Fruit fly (Drosophila melanogaster) whole organism, embryonic: ENCODE measurements around the gene Fbp2.

ENCODE experiments used
- Atf-2 ChIP-seq: fragments of 200-800 bp; sonication (Bioruptor generic); optimal IDR thresholded peaks from 2 replicates; lab custom pipeline; 2016; ENCODE audit warnings: missing biosample characterization, missing genetic modification characterization
- Atf3 ChIP-seq: fragments of 200-800 bp; sonication (Bioruptor generic); optimal IDR thresholded peaks from 3 replicates; lab custom pipeline; 2016; ENCODE audit warnings: missing biosample characterization, missing genetic modification characterization
- Atf6 ChIP-seq: fragments of 200-800 bp; sonication (Bioruptor generic); IDR thresholded peaks from 2 replicates; pipeline ENCODE4 v1.3.6; 2022; ENCODE audit warnings: missing biosample characterization, missing genetic modification characterization
- Bteb2 ChIP-seq: fragments of 200-800 bp; sonication (Bioruptor generic); optimal IDR thresholded peaks from 2 replicates; lab custom pipeline; 2016; ENCODE audit warnings: missing biosample characterization, missing genetic modification characterization
- CG10979 ChIP-seq: fragments of 200-800 bp; sonication (Bioruptor generic); optimal IDR thresholded peaks from 2 replicates; lab custom pipeline; 2018; ENCODE audit warnings: missing biosample characterization, mild to moderate bottlenecking, missing genetic modification characterization, moderate library complexity
- CG12391 ChIP-seq: fragments of 200-800 bp; sonication (Bioruptor generic); optimal IDR thresholded peaks from 3 replicates; lab custom pipeline; 2018; ENCODE audit warnings: missing biosample characterization, mild to moderate bottlenecking, missing genetic modification characterization, moderate library complexity
- CG13296 ChIP-seq: fragments of 200-800 bp; sonication (Bioruptor generic); optimal IDR thresholded peaks from 3 replicates; lab custom pipeline; 2018; ENCODE audit warnings: missing biosample characterization, mild to moderate bottlenecking, missing genetic modification characterization
- CG32772 ChIP-seq: fragments of 200-800 bp; sonication (Bioruptor generic); IDR thresholded peaks from 2 replicates; pipeline ENCODE4 v1.3.6; 2022; ENCODE audit warnings: missing biosample characterization, missing genetic modification characterization
- CG4360 ChIP-seq: fragments of 200-800 bp; sonication (Bioruptor generic); IDR thresholded peaks from 2 replicates; pipeline ENCODE4 v1.3.6; 2022; ENCODE audit warnings: missing biosample characterization, missing genetic modification characterization
- CG4404 ChIP-seq: fragments of 200-800 bp; sonication (Bioruptor generic); IDR thresholded peaks from 2 replicates; pipeline ENCODE4 v1.3.6; 2022; ENCODE audit warnings: missing biosample characterization, missing genetic modification characterization
- CG5953 ChIP-seq: fragments of 200-800 bp; sonication (Bioruptor generic); IDR thresholded peaks from 2 replicates; pipeline ENCODE4 v1.3.6; 2022; ENCODE audit warnings: missing biosample characterization, missing genetic modification characterization
- CG6175 ChIP-seq: fragments of 200-800 bp; sonication (Bioruptor generic); IDR thresholded peaks from 3 replicates; pipeline ENCODE4 v1.3.6; 2022; ENCODE audit warnings: missing biosample characterization, missing genetic modification characterization
- CG6689 ChIP-seq: fragments of 200-800 bp; sonication (Bioruptor generic); IDR thresholded peaks from 2 replicates; pipeline ENCODE4 v1.3.6; 2022; ENCODE audit warnings: missing biosample characterization, missing genetic modification characterization
- CG6813 ChIP-seq: fragments of 200-800 bp; sonication (Bioruptor generic); optimal IDR thresholded peaks from 2 replicates; lab custom pipeline; 2017; ENCODE audit warnings: missing biosample characterization, missing genetic modification characterization, mild to moderate bottlenecking, moderate library complexity, missing genetic modification reagents
- CG7357 ChIP-seq: fragments of 200-800 bp; sonication (Bioruptor generic); IDR thresholded peaks from 3 replicates; pipeline ENCODE4 v1.3.6; 2022; ENCODE audit warnings: missing biosample characterization, missing genetic modification characterization
- CG7786 ChIP-seq: fragments of 200-800 bp; sonication (Bioruptor generic); optimal IDR thresholded peaks from 2 replicates; lab custom pipeline; 2016; ENCODE audit warnings: missing biosample characterization, missing genetic modification characterization
- CG8290 ChIP-seq, 3 experiments: fragments of 200-800 bp; sonication (Bioruptor generic); optimal IDR thresholded peaks; 2 replicates each; lab custom pipeline; 2016 to 2019; ENCODE audit warnings: missing biosample characterization in 3 of 3, missing genetic modification characterization in 3 of 3, mild to moderate bottlenecking in 2 of 3, moderate library complexity in 1 of 3
- CG8924 ChIP-seq: fragments of 200-800 bp; optimal IDR thresholded peaks from 3 replicates; lab custom pipeline; 2019; ENCODE audit warnings: missing biosample characterization, mild to moderate bottlenecking, missing genetic modification characterization, moderate library complexity
- CG8944 ChIP-seq: fragments of 200-800 bp; sonication (Bioruptor generic); optimal IDR thresholded peaks from 3 replicates; lab custom pipeline; 2016; ENCODE audit warnings: missing biosample characterization, missing genetic modification characterization
- CHES-1-like ChIP-seq: fragments of 200-800 bp; sonication (Bioruptor generic); optimal IDR thresholded peaks from 2 replicates; lab custom pipeline; 2016; ENCODE audit warnings: missing biosample characterization, missing genetic modification characterization
- Deaf1 ChIP-seq: fragments of 200-800 bp; optimal IDR thresholded peaks from 3 replicates; lab custom pipeline; 2019; ENCODE audit warnings: missing biosample characterization, mild to moderate bottlenecking, missing genetic modification characterization, moderate library complexity
- Elba2 ChIP-seq: fragments of 200-800 bp; sonication (Bioruptor generic); optimal IDR thresholded peaks from 3 replicates; lab custom pipeline; 2016; ENCODE audit warnings: missing biosample characterization, missing genetic modification characterization
- Hmr ChIP-seq: fragments of 200-800 bp; sonication (Bioruptor generic); optimal IDR thresholded peaks from 3 replicates; lab custom pipeline; 2017; ENCODE audit warnings: mild to moderate bottlenecking, missing biosample characterization, missing genetic modification reagents, missing genetic modification characterization
- Hr78 ChIP-seq, 2 experiments: fragments of 200-800 bp in 1 of 2; fragments of >200 bp in 1 of 2; sonication (Bioruptor generic) in 1 of 2; optimal IDR thresholded peaks; 2 replicates each; lab custom pipeline; 2017 to 2019; ENCODE audit warnings: missing biosample characterization in 2 of 2, missing genetic modification characterization in 2 of 2, mild to moderate bottlenecking in 1 of 2, moderate library complexity in 1 of 2
- Jarid2 ChIP-seq: fragments of 200-800 bp; sonication (Bioruptor generic); optimal IDR thresholded peaks from 3 replicates; lab custom pipeline; 2017; ENCODE audit warnings: mild to moderate bottlenecking, missing biosample characterization, missing genetic modification reagents, missing genetic modification characterization
- MBD-R2 ChIP-seq: fragments of 200-800 bp; sonication (Bioruptor generic); IDR thresholded peaks from 2 replicates; pipeline ENCODE4 v1.3.6; 2022; ENCODE audit warnings: missing biosample characterization, missing genetic modification characterization
- NFAT ChIP-seq: fragments of 200-800 bp; sonication (Bioruptor generic); IDR thresholded peaks from 2 replicates; pipeline ENCODE4 v1.3.6; 2022; ENCODE audit warnings: missing biosample characterization, missing genetic modification characterization
- Scr ChIP-seq: fragments of 200-800 bp; sonication (Bioruptor generic); IDR thresholded peaks from 2 replicates; pipeline ENCODE4 v1.3.6; 2022; ENCODE audit warnings: missing biosample characterization, missing genetic modification characterization; ENCODE audit not compliant: partially characterized antibody
- Xrp1 ChIP-seq: fragments of 200-800 bp; sonication (Bioruptor generic); IDR thresholded peaks from 2 replicates; pipeline ENCODE4 v1.3.6; 2022; ENCODE audit warnings: missing biosample characterization, missing genetic modification characterization
- ato ChIP-seq: fragments of 200-800 bp; sonication (Bioruptor generic); IDR thresholded peaks from 2 replicates; pipeline ENCODE4 v1.3.6; 2022; ENCODE audit warnings: missing biosample characterization, missing genetic modification characterization; ENCODE audit not compliant: partially characterized antibody
- bcd ChIP-seq: fragments of 200-800 bp; sonication (Bioruptor generic); optimal IDR thresholded peaks from 2 replicates; lab custom pipeline; 2017; ENCODE audit warnings: missing biosample characterization, mild to moderate bottlenecking, missing genetic modification characterization
- crc ChIP-seq: fragments of 200-800 bp; sonication (Bioruptor generic); optimal IDR thresholded peaks from 2 replicates; lab custom pipeline; 2016; ENCODE audit warnings: missing biosample characterization, missing genetic modification characterization
- dimm ChIP-seq: fragments of 200-800 bp; sonication (Bioruptor generic); IDR thresholded peaks from 2 replicates; pipeline ENCODE4 v1.3.6; 2022; ENCODE audit warnings: missing biosample characterization, missing genetic modification characterization
- dmrt99B ChIP-seq: fragments of 200-800 bp; sonication (Bioruptor generic); optimal IDR thresholded peaks from 2 replicates; lab custom pipeline; 2018; ENCODE audit warnings: missing biosample characterization, mild to moderate bottlenecking, missing genetic modification characterization, moderate library complexity
- eyg ChIP-seq: fragments of 200-800 bp; sonication (Bioruptor generic); optimal IDR thresholded peaks from 3 replicates; lab custom pipeline; 2016; ENCODE audit warnings: missing biosample characterization, missing genetic modification characterization
- fd102C ChIP-seq: fragments of 200-800 bp; sonication (Bioruptor generic); optimal IDR thresholded peaks from 2 replicates; lab custom pipeline; 2018; ENCODE audit warnings: missing biosample characterization, mild to moderate bottlenecking, missing genetic modification characterization, moderate library complexity
- insv ChIP-seq, 2 experiments: fragments of 200-800 bp; sonication (Bioruptor generic); optimal IDR thresholded peaks; 3 replicates each; lab custom pipeline; 2016 to 2018; ENCODE audit warnings: missing biosample characterization in 2 of 2, missing genetic modification characterization in 2 of 2
- mam ChIP-seq: fragments of 200-800 bp; sonication (Bioruptor generic); optimal IDR thresholded peaks from 3 replicates; lab custom pipeline; 2016; ENCODE audit warnings: missing biosample characterization, missing genetic modification characterization
- onecut ChIP-seq: fragments of 200-800 bp; sonication (Bioruptor generic); IDR thresholded peaks from 2 replicates; pipeline ENCODE4 v1.3.6; 2022; ENCODE audit warnings: missing biosample characterization, missing genetic modification characterization
- p53 ChIP-seq: fragments of 200-800 bp; sonication (Bioruptor generic); optimal IDR thresholded peaks from 2 replicates; lab custom pipeline; 2016; ENCODE audit warnings: missing biosample characterization, missing genetic modification characterization
- pan ChIP-seq, 4 experiments: fragments of >200 bp in 3 of 4; fragments of 200-800 bp in 1 of 4; sonication (Bioruptor generic) in 1 of 4; optimal IDR thresholded peaks in 3 of 4; IDR thresholded peaks in 1 of 4; 2 replicates each; pipeline versions ENCODE4 v1.3.6 to Lab custom; 2017 to 2022; ENCODE audit warnings: missing biosample characterization in 2 of 4, missing genetic modification characterization in 2 of 4, mixed read lengths in 1 of 4
- pita ChIP-seq: fragments of 200-800 bp; sonication (Bioruptor generic); optimal IDR thresholded peaks from 2 replicates; lab custom pipeline; 2017; ENCODE audit warnings: missing biosample characterization, mild to moderate bottlenecking, missing genetic modification characterization
- ranshi ChIP-seq: fragments of 200-800 bp; sonication (Bioruptor generic); IDR thresholded peaks from 2 replicates; pipeline ENCODE4 v1.3.6; 2022; ENCODE audit warnings: missing biosample characterization, missing genetic modification characterization
- sc ChIP-seq, 3 experiments: fragments of >200 bp in 2 of 3; fragments of 200-800 bp in 1 of 3; sonication (Bioruptor generic) in 1 of 3; optimal IDR thresholded peaks; 2 replicates in 2 of 3; 3 replicates in 1 of 3; lab custom pipeline; 2017; ENCODE audit warnings: mild to moderate bottlenecking in 1 of 3, missing biosample characterization in 1 of 3, missing genetic modification characterization in 1 of 3, missing genetic modification reagents in 1 of 3
- scrt ChIP-seq: fragments of 200-800 bp; sonication (Bioruptor generic); optimal IDR thresholded peaks from 2 replicates; lab custom pipeline; 2018; ENCODE audit warnings: missing biosample characterization, mild to moderate bottlenecking, missing genetic modification characterization, moderate library complexity
- sens ChIP-seq: fragments of 200-800 bp; sonication (Bioruptor generic); peaks from one replicate; lab custom pipeline; 2016; ENCODE audit warnings: missing biosample characterization, missing genetic modification characterization
- slp2 ChIP-seq: fragments of 200-800 bp; sonication (Bioruptor generic); optimal IDR thresholded peaks from 2 replicates; lab custom pipeline; 2016; ENCODE audit warnings: missing biosample characterization, missing genetic modification characterization
- sr ChIP-seq: fragments of 200-800 bp; sonication (Bioruptor generic); IDR thresholded peaks from 3 replicates; pipeline ENCODE4 v1.3.6; 2022; ENCODE audit warnings: missing biosample characterization, missing genetic modification characterization
- ssp ChIP-seq: fragments of 200-800 bp; sonication (Bioruptor generic); IDR thresholded peaks from 2 replicates; pipeline ENCODE4 v1.3.6; 2022; ENCODE audit warnings: missing biosample characterization, missing genetic modification characterization
- trh ChIP-seq: fragments of 200-800 bp; sonication (Bioruptor generic); optimal IDR thresholded peaks from 2 replicates; lab custom pipeline; 2016; ENCODE audit warnings: missing biosample characterization, missing genetic modification characterization
- vvl ChIP-seq: fragments of 200-800 bp; sonication (Bioruptor generic); IDR thresholded peaks from 2 replicates; pipeline ENCODE4 v1.3.6; 2022; ENCODE audit warnings: missing biosample characterization, missing genetic modification characterization

Gene Fbp2

dm6 chr2L:9452959-9453358 lies 26.4 kb downstream of the Fbp2 start:
- TF ChIP-seq scrt (GFP tag; lab: Kevin White, UChicago) (no peak), Atf3 (GFP tag; lab: Kevin White, UChicago) (no peak), crc (no peak), CG6813 (GFP tag; lab: Kevin White, UChicago) (no peak), CHES-1-like (GFP tag; lab: Kevin White, UChicago) (no peak), Deaf1 (tag; lab: Kevin White, UChicago) (no peak), CG12391 (no peak), CG8290 (GFP tag; optimal IDR thresholded peaks at IDR 0.05; lab: Kevin White, UChicago) (no peak), CG8290 (tag; optimal IDR thresholded peaks at IDR 0.05; lab: Kevin White, UChicago) (peak; percentile 55 to 58), onecut (GFP tag; lab: Robert Waterston, UW) (peak; percentile 53), ato (no peak), CG4360 (GFP tag; lab: Robert Waterston, UW) (no peak), CG7786 (GFP tag; lab: Kevin White, UChicago) (no peak), CG8944 (GFP tag; lab: Kevin White, UChicago) (no peak), sc (optimal IDR thresholded peaks at IDR 0.05; lab: Kevin White, UChicago) (no peak), sc (GFP tag; optimal IDR thresholded peaks at IDR 0.05; lab: Kevin White, UChicago) (no peak), Hmr (GFP tag; lab: Kevin White, UChicago) (peak; percentile 15), ssp (no peak), Bteb2 (no peak), Elba2 (GFP tag; lab: Kevin White, UChicago) (peak; percentile 100), insv (GFP tag; optimal IDR thresholded peaks at IDR 0.05; lab: Kevin White, UChicago) (peak in 1 of 2 experiments; percentile 37), Hr78 (GFP tag; optimal IDR thresholded peaks at IDR 0.05; lab: Kevin White, UChicago) (no peak), fd102C (GFP tag; lab: Kevin White, UChicago) (no peak), Atf6 (GFP tag; lab: Robert Waterston, UW) (no peak), bcd (GFP tag; lab: Kevin White, UChicago) (no peak), MBD-R2 (GFP tag; lab: Robert Waterston, UW) (no peak), Xrp1 (no peak), vvl (GFP tag; lab: Robert Waterston, UW) (no peak), CG10979 (tag; lab: Kevin White, UChicago) (no peak), Scr (GFP tag; lab: Robert Waterston, UW) (no peak), NFAT (GFP tag; lab: Robert Waterston, UW) (no peak), p53 (GFP tag; lab: Kevin White, UChicago) (no peak), dimm (GFP tag; lab: Robert Waterston, UW) (no peak), slp2 (no peak), CG13296 (GFP tag; lab: Kevin White, UChicago) (no peak), trh (GFP tag; lab: Kevin White, UChicago) (no peak), CG7357 (GFP tag; lab: Robert Waterston, UW) (no peak), CG5953 (GFP tag; lab: Robert Waterston, UW) (no peak), Atf-2 (GFP tag; lab: Kevin White, UChicago) (no peak), CG8924 (no peak), pita (GFP tag; lab: Kevin White, UChicago) (no peak), sr (no peak), mam (GFP tag; lab: Kevin White, UChicago) (no peak), CG32772 (no peak), pan (optimal IDR thresholded peaks at IDR 0.05; lab: Kevin White, UChicago) (no peak), pan (GFP tag; optimal IDR thresholded peaks at IDR 0.05 in 1 of 2, IDR thresholded peaks at IDR 0.05 in 1 of 2) (no peak), sens (GFP tag; lab: Kevin White, UChicago) (peak; percentile 76), CG4404 (no peak), dmrt99B (no peak), CG6689 (no peak), CG6175 (GFP tag; lab: Robert Waterston, UW) (no peak), ranshi (GFP tag; lab: Robert Waterston, UW) (0 out of 2 replicates have a peak, but pooled peaks have one; percentile 13), eyg (GFP tag; lab: Kevin White, UChicago) (no peak), Jarid2 (GFP tag; lab: Kevin White, UChicago) (no peak)
